Fruit fly (Drosophila melanogaster) Kc167 (cell line): ENCODE data around the gene Cyp1.

Source experiments
- Myc ChIP-seq: fragments of >200 bp; optimal IDR thresholded peaks from 2 replicates; lab custom pipeline; 2017; ENCODE audit warnings: missing external identifiers
- Sin3A ChIP-seq: fragments of >200 bp; optimal IDR thresholded peaks from 2 replicates; lab custom pipeline; 2018; ENCODE audit warnings: missing external identifiers
- h ChIP-seq: fragments of >200 bp; optimal IDR thresholded peaks from 3 replicates; lab custom pipeline; 2018; ENCODE audit warnings: missing external identifiers
- insv ChIP-seq: fragments of >200 bp; optimal IDR thresholded peaks from 3 replicates; lab custom pipeline; 2018; ENCODE audit warnings: missing external identifiers
- psq ChIP-seq: fragments of >200 bp; optimal IDR thresholded peaks from 2 replicates; lab custom pipeline; 2017; ENCODE audit warnings: missing external identifiers
- ttk ChIP-seq: sonication (Bioruptor generic); optimal IDR thresholded peaks from 2 replicates; lab custom pipeline; 2017; ENCODE audit warnings: missing external identifiers

The Cyp1 gene

DNA sequence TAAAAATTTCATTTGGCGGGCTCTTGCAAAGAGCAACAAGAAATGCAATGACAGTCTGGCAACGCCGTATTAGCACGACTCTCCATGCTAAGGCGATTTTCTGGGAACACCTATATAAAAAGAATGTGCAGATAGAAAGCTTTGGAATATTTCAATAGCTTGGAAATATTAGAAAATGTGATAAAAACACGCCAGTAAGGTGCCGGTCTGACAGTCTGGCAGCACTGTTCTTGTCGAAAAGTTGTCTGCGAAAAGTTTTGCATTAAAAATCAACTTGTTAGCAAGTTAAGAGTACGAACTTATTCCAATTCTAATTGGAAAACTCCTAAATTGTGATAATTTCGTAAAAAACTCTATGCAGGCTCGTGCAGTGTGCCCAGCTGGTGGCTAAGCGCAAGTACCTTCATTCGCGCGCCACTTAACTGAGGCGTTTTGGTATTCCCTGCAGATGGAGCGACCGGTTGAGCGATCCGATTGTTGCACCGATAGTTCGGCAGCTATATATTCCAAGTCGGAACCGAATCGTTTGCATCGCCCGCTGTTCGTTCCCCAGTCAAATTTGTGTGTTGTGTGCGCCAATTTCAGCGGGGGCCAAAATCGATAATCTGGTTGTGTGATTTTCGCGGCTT lies 42.2 kb downstream of the Cyp1 start, which contains the start of gene eas:
Gene eas (plus strand): TSS at position 451 of the 629 bp plus-strand sequence.
- TF ChIP-seq insv (lab: Kevin White, UChicago) (no peak), Myc (lab: Kevin White, UChicago) (no peak)

- no peak for TF ChIP-seq h (lab: Kevin White, UChicago)
- no peak for TF ChIP-seq Sin3A (lab: Kevin White, UChicago)
- no peak for TF ChIP-seq insv (lab: Kevin White, UChicago)
- TF ChIP-seq Myc (lab: Kevin White, UChicago) = no peak
- TF ChIP-seq psq (lab: Kevin White, UChicago) = no peak
- no peak for TF ChIP-seq ttk (lab: Kevin White, UChicago)
Observed at dm6 chrX:16275854-16276338, 44.3 kb downstream of the Cyp1 start, which contains the start of the genes kat80 and Prosalpha4. Gene kat80, minus strand, starts transcription at chrX:16276180. Gene Prosalpha4, plus strand, starts transcription at chrX:16276270.

dm6 chrX:16275168-16275853 lies 44.9 kb downstream of the Cyp1 start:
- TF ChIP-seq ttk (lab: Kevin White, UChicago) = no peak
- no peak for TF ChIP-seq insv (lab: Kevin White, UChicago)
- TF ChIP-seq h (lab: Kevin White, UChicago) = no peak
- no peak for TF ChIP-seq psq (lab: Kevin White, UChicago)
- no peak for TF ChIP-seq Myc (lab: Kevin White, UChicago)
- TF ChIP-seq Sin3A (lab: Kevin White, UChicago) = no peak

DNA sequence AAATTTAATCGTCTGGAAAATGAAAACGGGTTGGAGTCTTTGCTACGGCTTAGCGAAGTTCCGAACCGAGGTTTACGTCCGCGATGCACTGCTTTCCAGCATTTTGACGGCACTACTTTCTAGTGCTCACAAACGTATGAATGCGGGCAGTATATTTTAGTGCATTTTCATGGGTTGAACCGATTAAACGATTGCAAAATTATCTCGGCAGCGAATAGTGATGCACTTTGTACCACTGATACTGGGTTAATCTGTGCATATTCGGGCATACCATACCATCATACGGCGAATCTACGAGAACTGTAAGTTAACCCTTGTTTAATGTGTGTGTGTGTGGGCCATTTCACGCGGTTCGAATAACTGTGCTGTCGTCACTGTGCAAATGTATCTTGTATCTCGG lies 49.4 kb downstream of the Cyp1 start, which contains the start of gene Mfe2:
Gene Mfe2 (plus strand): TSS at position 157 of the 400 bp plus-strand sequence.
- TF ChIP-seq Sin3A (lab: Kevin White, UChicago) (no peak), insv (lab: Kevin White, UChicago) (no peak), psq (lab: Kevin White, UChicago) (no peak), ttk (lab: Kevin White, UChicago) (no peak), Myc (lab: Kevin White, UChicago) (no peak), h (lab: Kevin White, UChicago) (no peak)
